Worm (Caenorhabditis elegans) whole organism, dauer: Measurements from ENCODE around the gene F09C6.15.
"Not testable (repeated sequence)": the region's sequence is repeated elsewhere in the genome, so short reads cannot be mapped to it uniquely, and the experiment has no call there.

Source experiments
- unc-62 ChIP-seq: sonication (generic microtip); optimal IDR thresholded peaks from 2 replicates; lab custom pipeline; 2017; ENCODE audit warnings: missing biosample characterization, missing genetic modification reagents, missing genetic modification characterization

Gene F09C6.15

ce11 chrV:16888788-16889325, 4.7 kb upstream of the F09C6.15 start, which contains the start of the genes ifas-2 and fbxa-44:
ifas-2 (minus strand) TSS chrV:16888888.
fbxa-44 (plus strand) TSS chrV:16889275.
- TF ChIP-seq unc-62 (GFP tag; lab: Kevin White, UChicago), result no peak

- TF ChIP-seq unc-62 (GFP tag; lab: Kevin White, UChicago), result no peak
These were observed 5.8 kb downstream of the F09C6.15 start, which contains the start of gene fbxa-45 for ce11 chrV:16899355-16899754. fbxa-45 (minus strand) TSS chrV:16899455.

ce11 chrV:16902726-16903125, 9.2 kb downstream of the F09C6.15 start, which contains the start of gene srd-68:
srd-68 (minus strand) TSS chrV:16902826.
- no peak for TF ChIP-seq unc-62 (GFP tag; lab: Kevin White, UChicago)

- no peak for TF ChIP-seq unc-62 (GFP tag; lab: Kevin White, UChicago)
These were observed 11.1 kb downstream of the F09C6.15 start, which contains the start of gene nhr-262 for ce11 chrV:16904612-16905011. nhr-262 (plus strand) TSS chrV:16904912.

ce11 chrV:16909871-16910270, 16.3 kb downstream of the F09C6.15 start, which contains the start of gene F09C6.16:
F09C6.16 (minus strand) TSS chrV:16909971.
- no peak for TF ChIP-seq unc-62 (GFP tag; lab: Kevin White, UChicago)

- TF ChIP-seq unc-62 (GFP tag; lab: Kevin White, UChicago), result no peak
These were observed 17.3 kb downstream of the F09C6.15 start for ce11 chrV:16910864-16911263.

ce11 chrV:16911294-16911693, 17.8 kb downstream of the F09C6.15 start:
- no peak for TF ChIP-seq unc-62 (GFP tag; lab: Kevin White, UChicago)

- TF ChIP-seq unc-62 (GFP tag; lab: Kevin White, UChicago), result no peak
These were observed 18.4 kb downstream of the F09C6.15 start, which contains the start of gene nhr-116 for ce11 chrV:16911934-16912333. nhr-116 (plus strand) TSS chrV:16912234.

- TF ChIP-seq unc-62 (GFP tag; lab: Kevin White, UChicago), result no peak
These were observed 22.5 kb downstream of the F09C6.15 start, which contains the start of gene F09C6.10 for ce11 chrV:16916079-16916478. F09C6.10 (minus strand) TSS chrV:16916179.

ce11 chrV:16918378-16918777, 24.8 kb downstream of the F09C6.15 start, which contains the start of the genes fbxa-206 and Y102A5C.2:
fbxa-206 (minus strand) TSS chrV:16918478.
Y102A5C.2 (plus strand) TSS chrV:16918731.
- TF ChIP-seq unc-62 (GFP tag; lab: Kevin White, UChicago), result no peak

- TF ChIP-seq unc-62 (GFP tag; lab: Kevin White, UChicago), result no peak
These were observed 26.1 kb downstream of the F09C6.15 start for ce11 chrV:16919675-16920074.

- TF ChIP-seq unc-62 (GFP tag; lab: Kevin White, UChicago), result no peak
These were observed 28.4 kb downstream of the F09C6.15 start, which contains the start of gene Y102A5C.4 for ce11 chrV:16921952-16922351. Y102A5C.4 (plus strand) TSS chrV:16922252.

ce11 chrV:16927345-16927744, 33.8 kb downstream of the F09C6.15 start, which contains the start of gene Y102A5C.36:
Y102A5C.36 (minus strand) TSS chrV:16927445.
- TF ChIP-seq unc-62 (GFP tag; lab: Kevin White, UChicago), result no peak

ce11 chrV:16938731-16939130, 45.2 kb downstream of the F09C6.15 start, which contains the start of gene fbxa-148:
fbxa-148 (plus strand) TSS chrV:16939031.
- not testable (repeated sequence) for TF ChIP-seq unc-62 (GFP tag; lab: Kevin White, UChicago)
